Worm (Caenorhabditis elegans): ENCODE results near the gene C17H12.5.

The C17H12.5 gene

DNA sequence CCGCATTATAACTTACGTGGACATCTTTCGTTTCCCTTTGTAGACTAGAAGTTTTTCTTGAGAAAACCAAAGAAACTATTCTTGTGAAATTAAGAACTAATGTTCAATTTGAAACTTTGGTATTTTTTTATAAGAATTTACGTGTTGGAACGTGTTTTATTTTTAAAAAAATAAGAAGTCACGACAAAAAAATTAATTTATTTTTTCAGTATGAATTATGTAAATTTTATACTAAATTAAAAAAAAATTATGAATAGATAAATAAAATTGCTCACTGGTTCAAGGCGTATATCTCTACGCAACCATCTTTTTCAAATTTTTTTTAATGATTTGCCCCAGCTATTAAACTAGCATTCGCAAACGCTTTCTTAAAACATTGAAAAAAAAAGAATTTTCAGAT, at the start of gene C17H12.5:
TSS of gene C17H12.5 (minus strand) at position 101 of the 400 bp plus-strand sequence.
- no peak for TF ChIP-seq hmbx-1 (tag; optimal IDR thresholded peaks at IDR 0.05)
- no peak for TF ChIP-seq tbx-11 (GFP tag; IDR thresholded peaks at IDR 0.05)
- TF ChIP-seq ceh-13 (GFP tag; optimal IDR thresholded peaks at IDR 0.05) = no peak
- TF ChIP-seq F13C5.2 (tag; optimal IDR thresholded peaks at IDR 0.05) = no peak
- no peak for TF ChIP-seq scrt-1 (GFP tag; IDR thresholded peaks at IDR 0.05)
- TF ChIP-seq ceh-36 (tag; optimal IDR thresholded peaks at IDR 0.05) = no peak
- TF ChIP-seq B0310.2 (tag; optimal IDR thresholded peaks at IDR 0.05) = no peak
- no peak for TF ChIP-seq tra-4 (tag; optimal IDR thresholded peaks at IDR 0.05)
- TF ChIP-seq ama-1 (optimal IDR thresholded peaks at IDR 0.05) = no peak
- TF ChIP-seq hnd-1 (tag; optimal IDR thresholded peaks at IDR 0.05) = no peak
- TF ChIP-seq ets-7 (tag; optimal IDR thresholded peaks at IDR 0.05) = no peak
- TF ChIP-seq aly-1 (tag; optimal IDR thresholded peaks at IDR 0.05) = no peak
- no peak for TF ChIP-seq pes-1 (GFP tag; IDR thresholded peaks at IDR 0.05)
- TF ChIP-seq flt-1 (GFP tag; IDR thresholded peaks at IDR 0.05) = no peak
- TF ChIP-seq sea-1 (GFP tag; conservative IDR thresholded peaks at IDR 0.05) = no peak
- TF ChIP-seq hmg-4 (GFP tag; optimal IDR thresholded peaks at IDR 0.05) = no peak
- TF ChIP-seq tbx-37 (GFP tag; conservative IDR thresholded peaks at IDR 0.05) = no peak

DNA sequence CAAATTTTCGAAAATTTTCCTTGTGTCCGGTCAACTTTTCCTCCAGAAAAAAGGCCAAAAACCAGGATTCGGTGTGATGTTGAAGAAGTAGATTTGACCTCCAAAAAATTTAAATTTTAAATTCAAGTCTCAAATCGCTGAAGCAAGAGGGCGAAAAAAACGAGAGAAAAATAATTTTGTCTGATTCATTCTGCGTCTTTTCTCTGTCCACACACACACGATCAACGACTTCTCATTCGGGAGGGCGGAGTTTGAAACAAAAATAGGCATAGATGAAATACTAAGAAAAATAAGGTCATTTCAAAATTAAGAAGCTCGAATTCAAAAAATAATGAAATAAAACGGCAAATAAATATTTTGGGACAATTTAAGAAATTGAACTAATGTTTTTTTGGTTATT, 41.8 kb upstream of the C17H12.5 start, which contains the start of gene R13H7.2:
TSS of gene R13H7.2 (minus strand) at position 101 of the 400 bp plus-strand sequence.
- TF ChIP-seq hnd-1 (tag; optimal IDR thresholded peaks at IDR 0.05) = no peak
- TF ChIP-seq sea-1 (GFP tag; conservative IDR thresholded peaks at IDR 0.05) = no peak
- TF ChIP-seq ets-7 (tag; optimal IDR thresholded peaks at IDR 0.05) = no peak
- TF ChIP-seq ceh-36 (tag; optimal IDR thresholded peaks at IDR 0.05) = no peak
- no peak for TF ChIP-seq hmg-4 (GFP tag; optimal IDR thresholded peaks at IDR 0.05)
- no peak for TF ChIP-seq tbx-37 (GFP tag; conservative IDR thresholded peaks at IDR 0.05)
- no peak for TF ChIP-seq aly-1 (tag; optimal IDR thresholded peaks at IDR 0.05)
- TF ChIP-seq hmbx-1 (tag; optimal IDR thresholded peaks at IDR 0.05) = no peak
- no peak for TF ChIP-seq tra-4 (tag; optimal IDR thresholded peaks at IDR 0.05)
- no peak for TF ChIP-seq tbx-11 (GFP tag; IDR thresholded peaks at IDR 0.05)
- TF ChIP-seq pes-1 (GFP tag; IDR thresholded peaks at IDR 0.05) = no peak
- TF ChIP-seq scrt-1 (GFP tag; IDR thresholded peaks at IDR 0.05) = no peak
- no peak for TF ChIP-seq ama-1 (optimal IDR thresholded peaks at IDR 0.05)

DNA sequence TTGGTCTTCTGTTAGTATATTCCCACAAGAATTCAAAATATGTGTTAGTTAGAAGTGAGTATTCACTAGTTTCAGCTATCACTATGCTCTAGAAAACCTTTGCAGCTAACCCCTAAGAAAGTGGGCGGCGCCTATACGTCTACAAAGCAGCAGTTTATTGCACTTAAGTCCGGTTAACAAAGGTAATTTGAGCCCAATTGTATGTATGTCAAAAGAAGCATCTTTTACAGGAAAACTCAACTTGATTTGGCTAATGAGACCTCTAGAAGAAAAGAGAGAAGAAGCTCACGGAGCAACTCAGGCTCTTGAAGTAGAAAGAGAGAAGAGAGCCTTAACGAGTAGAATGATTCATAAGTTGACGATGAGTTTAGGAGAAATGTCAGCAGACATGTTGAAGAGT, 35.3 kb upstream of the C17H12.5 start:
- TF ChIP-seq tbx-11 (GFP tag; IDR thresholded peaks at IDR 0.05) (no peak), flt-1 (GFP tag; IDR thresholded peaks at IDR 0.05) (no peak), tra-4 (tag; optimal IDR thresholded peaks at IDR 0.05) (no peak), B0310.2 (tag; optimal IDR thresholded peaks at IDR 0.05) (no peak), F13C5.2 (tag; optimal IDR thresholded peaks at IDR 0.05) (no peak), hmbx-1 (tag; optimal IDR thresholded peaks at IDR 0.05) (no peak), hnd-1 (tag; optimal IDR thresholded peaks at IDR 0.05) (no peak), tbx-37 (GFP tag; conservative IDR thresholded peaks at IDR 0.05) (no peak), sea-1 (GFP tag; conservative IDR thresholded peaks at IDR 0.05) (no peak), aly-1 (tag; optimal IDR thresholded peaks at IDR 0.05) (no peak), ceh-13 (GFP tag; optimal IDR thresholded peaks at IDR 0.05) (no peak), scrt-1 (GFP tag; IDR thresholded peaks at IDR 0.05) (no peak), ama-1 (optimal IDR thresholded peaks at IDR 0.05) (no peak)

DNA sequence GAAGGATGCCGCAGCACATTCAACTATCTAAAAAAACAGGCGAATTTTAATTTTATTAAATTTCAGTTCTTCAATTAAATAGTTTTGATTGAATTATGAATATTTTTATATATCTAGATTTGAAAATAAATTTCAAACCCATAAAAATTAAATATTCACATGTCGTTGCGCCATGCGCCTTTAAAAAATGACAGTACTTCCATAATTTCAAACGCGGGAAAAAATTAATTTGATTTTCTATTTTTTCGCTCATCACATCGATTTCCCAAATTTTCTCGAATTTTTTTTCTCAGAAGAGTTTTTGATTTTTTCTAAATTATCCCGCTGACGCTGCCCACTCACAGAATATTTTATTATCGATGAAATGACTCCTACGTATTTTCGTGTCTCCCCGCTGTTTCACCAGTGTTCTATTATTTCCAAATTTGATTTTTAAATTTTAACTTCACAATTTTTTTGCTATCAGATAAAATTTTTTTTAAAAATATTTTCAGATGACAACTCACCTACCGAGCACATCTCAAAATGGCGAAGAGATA, 25.1 kb upstream of the C17H12.5 start, which contains the start of gene lip-1:
TSS of gene lip-1 (plus strand) at position 489 of the 539 bp plus-strand sequence.
- TF ChIP-seq ceh-36 (tag; optimal IDR thresholded peaks at IDR 0.05) (no peak), tbx-11 (GFP tag; IDR thresholded peaks at IDR 0.05) (no peak), ama-1 (optimal IDR thresholded peaks at IDR 0.05) (no peak), scrt-1 (GFP tag; IDR thresholded peaks at IDR 0.05) (no peak), ets-7 (tag; optimal IDR thresholded peaks at IDR 0.05) (no peak), ceh-13 (GFP tag; optimal IDR thresholded peaks at IDR 0.05) (no peak), hnd-1 (tag; optimal IDR thresholded peaks at IDR 0.05) (no peak)

DNA sequence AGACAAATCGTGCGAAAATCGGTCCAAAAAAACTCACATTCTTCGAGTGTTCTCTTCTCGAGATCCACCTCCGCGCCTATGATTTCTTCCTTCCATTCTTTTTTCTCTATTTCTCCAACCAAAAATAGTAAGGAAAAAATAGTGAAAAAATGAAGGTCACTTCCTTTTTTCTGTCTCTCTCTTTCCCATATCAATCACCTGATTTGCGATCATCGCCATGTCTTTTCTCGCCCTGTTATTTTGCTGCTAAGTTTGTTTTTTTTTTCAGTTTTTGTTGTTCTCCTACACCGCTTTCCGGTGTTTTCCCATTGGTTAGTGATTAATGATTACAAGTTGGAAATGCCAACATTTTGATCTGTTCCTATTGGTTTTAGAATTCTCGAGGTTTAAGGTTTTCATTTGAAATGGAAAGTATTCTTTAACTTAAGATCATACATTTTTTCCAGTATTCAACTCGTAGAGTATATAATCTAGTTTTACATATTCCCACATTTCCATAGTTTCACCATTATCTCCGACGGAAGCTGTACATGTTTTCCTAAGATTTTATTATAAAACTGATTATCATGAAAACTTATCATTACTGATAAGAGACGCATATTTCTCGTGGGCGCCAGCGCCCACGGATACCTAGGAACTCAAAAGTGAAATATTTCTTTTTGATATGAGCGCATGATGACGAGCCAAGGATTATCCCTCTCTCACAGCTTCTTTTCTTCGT, 24.3 kb upstream of the C17H12.5 start:
- TF ChIP-seq sea-1 (GFP tag; conservative IDR thresholded peaks at IDR 0.05) (no peak), ceh-36 (tag; optimal IDR thresholded peaks at IDR 0.05) (no peak), scrt-1 (GFP tag; IDR thresholded peaks at IDR 0.05) (no peak), ama-1 (optimal IDR thresholded peaks at IDR 0.05) (no peak), tbx-37 (GFP tag; conservative IDR thresholded peaks at IDR 0.05) (no peak), pes-1 (GFP tag; IDR thresholded peaks at IDR 0.05) (no peak), hnd-1 (tag; optimal IDR thresholded peaks at IDR 0.05) (no peak), ceh-13 (GFP tag; optimal IDR thresholded peaks at IDR 0.05) (no peak)

DNA sequence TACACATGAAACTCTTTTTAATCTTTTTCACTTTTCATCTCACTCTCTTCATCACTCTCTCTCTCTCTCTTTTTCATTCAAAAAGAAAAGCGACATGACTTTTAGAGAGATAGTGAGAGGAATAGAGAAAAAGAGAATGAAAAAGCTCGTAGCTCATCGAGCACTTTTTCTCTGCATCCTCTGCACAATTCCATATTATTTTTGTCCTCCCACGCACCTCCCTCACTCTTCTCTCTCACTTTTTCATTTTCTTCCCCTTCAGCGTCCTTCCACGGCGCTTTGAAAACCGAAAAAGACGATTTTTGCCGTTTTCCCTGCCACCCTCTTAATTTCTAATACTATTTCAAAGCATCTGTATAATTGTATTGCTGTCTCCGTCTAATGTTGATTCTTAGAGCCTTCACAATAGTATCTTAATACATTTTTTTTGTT, 21.7 kb upstream of the C17H12.5 start:
- TF ChIP-seq B0310.2 (tag; optimal IDR thresholded peaks at IDR 0.05) (no peak), aly-1 (tag; optimal IDR thresholded peaks at IDR 0.05) (no peak), hmg-4 (GFP tag; optimal IDR thresholded peaks at IDR 0.05) (no peak), ama-1 (optimal IDR thresholded peaks at IDR 0.05) (no peak)

DNA sequence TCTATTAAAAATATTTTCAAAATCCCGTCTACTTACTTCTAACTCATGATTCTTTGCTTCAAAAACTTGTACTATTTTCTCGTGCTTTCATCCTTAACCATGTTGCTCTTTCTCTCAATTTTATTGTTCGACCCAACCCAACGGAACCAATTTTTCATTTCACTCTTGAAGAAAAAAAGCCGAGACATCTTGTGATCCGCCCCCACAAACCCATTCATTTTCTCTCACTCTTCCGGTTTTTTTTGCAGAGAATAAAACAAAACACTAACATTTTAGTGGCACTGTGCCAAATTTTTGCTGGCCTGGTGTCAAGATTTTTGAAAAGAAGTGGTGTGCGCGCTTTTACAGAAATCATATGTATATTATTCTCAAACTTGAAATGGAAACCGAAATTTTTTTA, 19.3 kb upstream of the C17H12.5 start:
- TF ChIP-seq flt-1 (GFP tag; IDR thresholded peaks at IDR 0.05) = no peak
- no peak for TF ChIP-seq hmg-4 (GFP tag; optimal IDR thresholded peaks at IDR 0.05)
- TF ChIP-seq aly-1 (tag; optimal IDR thresholded peaks at IDR 0.05) = no peak
- TF ChIP-seq B0310.2 (tag; optimal IDR thresholded peaks at IDR 0.05) = no peak
- no peak for TF ChIP-seq ama-1 (optimal IDR thresholded peaks at IDR 0.05)
- no peak for TF ChIP-seq tbx-11 (GFP tag; IDR thresholded peaks at IDR 0.05)
- TF ChIP-seq pes-1 (GFP tag; IDR thresholded peaks at IDR 0.05) = no peak
- no peak for TF ChIP-seq hnd-1 (tag; optimal IDR thresholded peaks at IDR 0.05)
- no peak for TF ChIP-seq ceh-36 (tag; optimal IDR thresholded peaks at IDR 0.05)
- TF ChIP-seq ets-7 (tag; optimal IDR thresholded peaks at IDR 0.05) = no peak
- no peak for TF ChIP-seq tbx-37 (GFP tag; conservative IDR thresholded peaks at IDR 0.05)

Data from whole organism, early embryonic.